Worm (Caenorhabditis elegans): ENCODE results near the gene srh-7.

Gene srh-7

ce11 chrV:4010170-4010569, 2.1 kb downstream of the srh-7 start, which contains the start of gene srh-4:
Gene srh-4, plus strand, starts transcription at chrV:4010470.
- TF ChIP-seq scrt-1 (GFP tag; IDR thresholded peaks at IDR 0.05) = no peak
- TF ChIP-seq hmbx-1 (tag; optimal IDR thresholded peaks at IDR 0.05) = no peak

DNA sequence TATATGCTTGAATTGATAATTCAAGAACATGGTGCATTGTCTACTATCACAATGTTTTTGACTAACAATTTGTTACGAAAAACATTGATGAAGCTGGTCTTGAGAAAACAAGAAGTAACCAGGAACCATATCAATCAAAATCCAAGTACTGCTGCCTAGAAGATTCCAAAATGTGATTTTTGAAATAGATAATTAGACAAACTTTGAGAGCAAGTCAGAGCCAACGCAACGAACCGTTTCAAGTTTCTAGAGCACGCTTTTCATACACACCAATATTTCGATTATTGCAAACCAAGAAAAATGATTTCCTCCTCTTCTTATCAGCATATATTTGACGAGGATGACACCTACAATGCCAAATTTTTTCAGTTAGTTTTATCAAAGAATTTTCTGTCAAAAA, 8.8 kb downstream of the srh-7 start, which contains the start of gene srw-89:
Gene srw-89 (plus strand): TSS at position 301 of the 400 bp plus-strand sequence.
- TF ChIP-seq ets-7 (tag; optimal IDR thresholded peaks at IDR 0.05) (no peak), pes-1 (GFP tag; IDR thresholded peaks at IDR 0.05) (no peak), ama-1 (optimal IDR thresholded peaks at IDR 0.05) (no peak), hmbx-1 (tag; optimal IDR thresholded peaks at IDR 0.05) (no peak), aly-1 (tag; optimal IDR thresholded peaks at IDR 0.05) (no peak), scrt-1 (GFP tag; IDR thresholded peaks at IDR 0.05) (no peak), tra-4 (tag; optimal IDR thresholded peaks at IDR 0.05) (no peak), F13C5.2 (tag; optimal IDR thresholded peaks at IDR 0.05) (no peak), B0310.2 (tag; optimal IDR thresholded peaks at IDR 0.05) (no peak), flt-1 (GFP tag; IDR thresholded peaks at IDR 0.05) (no peak), ceh-36 (tag; optimal IDR thresholded peaks at IDR 0.05) (no peak), tbx-37 (GFP tag; conservative IDR thresholded peaks at IDR 0.05) (no peak), ceh-13 (GFP tag; optimal IDR thresholded peaks at IDR 0.05) (no peak), hnd-1 (tag; optimal IDR thresholded peaks at IDR 0.05) (no peak), hmg-4 (GFP tag; optimal IDR thresholded peaks at IDR 0.05) (no peak)

ce11 chrV:4018591-4018990, 10.6 kb downstream of the srh-7 start:
- no peak for TF ChIP-seq sea-1 (GFP tag; conservative IDR thresholded peaks at IDR 0.05)
- TF ChIP-seq ceh-13 (GFP tag; optimal IDR thresholded peaks at IDR 0.05) = no peak
- no peak for TF ChIP-seq hmbx-1 (tag; optimal IDR thresholded peaks at IDR 0.05)
- TF ChIP-seq ceh-36 (tag; optimal IDR thresholded peaks at IDR 0.05) = no peak
- no peak for TF ChIP-seq pes-1 (GFP tag; IDR thresholded peaks at IDR 0.05)
- no peak for TF ChIP-seq F13C5.2 (tag; optimal IDR thresholded peaks at IDR 0.05)
- TF ChIP-seq tbx-37 (GFP tag; conservative IDR thresholded peaks at IDR 0.05) = no peak
- no peak for TF ChIP-seq tra-4 (tag; optimal IDR thresholded peaks at IDR 0.05)
- TF ChIP-seq ama-1 (optimal IDR thresholded peaks at IDR 0.05) = no peak
- no peak for TF ChIP-seq scrt-1 (GFP tag; IDR thresholded peaks at IDR 0.05)
- no peak for TF ChIP-seq tbx-11 (GFP tag; IDR thresholded peaks at IDR 0.05)
- no peak for TF ChIP-seq flt-1 (GFP tag; IDR thresholded peaks at IDR 0.05)

DNA sequence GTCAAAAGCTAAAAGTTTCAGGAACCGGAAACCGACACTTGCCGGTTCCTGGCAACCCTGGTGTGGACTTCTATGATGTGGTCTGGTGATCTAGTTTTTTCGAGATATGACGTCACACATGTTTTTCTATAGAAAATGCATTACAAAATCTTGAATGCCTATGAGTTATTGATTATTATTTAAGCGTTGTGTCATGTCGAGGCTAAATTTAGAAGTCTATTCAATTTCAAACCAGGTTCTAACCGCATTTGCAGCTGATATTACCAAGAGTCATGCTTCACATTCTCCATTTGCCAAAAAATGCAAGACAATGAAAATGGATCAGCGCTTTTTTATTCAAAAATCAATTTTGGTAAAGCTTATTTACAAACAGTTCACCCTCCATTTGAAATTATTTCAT, 11.2 kb downstream of the srh-7 start, which contains the start of gene K09D9.3:
Gene K09D9.3 (plus strand): TSS at position 301 of the 400 bp plus-strand sequence.
- TF ChIP-seq B0310.2 (tag; optimal IDR thresholded peaks at IDR 0.05) (no peak), F13C5.2 (tag; optimal IDR thresholded peaks at IDR 0.05) (no peak), tbx-11 (GFP tag; IDR thresholded peaks at IDR 0.05) (no peak), aly-1 (tag; optimal IDR thresholded peaks at IDR 0.05) (no peak), hmbx-1 (tag; optimal IDR thresholded peaks at IDR 0.05) (no peak), ceh-13 (GFP tag; optimal IDR thresholded peaks at IDR 0.05) (no peak), hnd-1 (tag; optimal IDR thresholded peaks at IDR 0.05) (no peak), tra-4 (tag; optimal IDR thresholded peaks at IDR 0.05) (no peak), hmg-4 (GFP tag; optimal IDR thresholded peaks at IDR 0.05) (no peak), ama-1 (optimal IDR thresholded peaks at IDR 0.05) (no peak), ets-7 (tag; optimal IDR thresholded peaks at IDR 0.05) (no peak), ceh-36 (tag; optimal IDR thresholded peaks at IDR 0.05) (no peak), sea-1 (GFP tag; conservative IDR thresholded peaks at IDR 0.05) (no peak), pes-1 (GFP tag; IDR thresholded peaks at IDR 0.05) (no peak)

ce11 chrV:4021776-4022175, 13.7 kb downstream of the srh-7 start, which contains the start of gene K09D9.14:
Gene K09D9.14, minus strand, starts transcription at chrV:4021876.
- TF ChIP-seq tbx-11 (GFP tag; IDR thresholded peaks at IDR 0.05) (no peak), aly-1 (tag; optimal IDR thresholded peaks at IDR 0.05) (no peak), ceh-36 (tag; optimal IDR thresholded peaks at IDR 0.05) (no peak), F13C5.2 (tag; optimal IDR thresholded peaks at IDR 0.05) (no peak), hnd-1 (tag; optimal IDR thresholded peaks at IDR 0.05) (no peak), sea-1 (GFP tag; conservative IDR thresholded peaks at IDR 0.05) (no peak), ets-7 (tag; optimal IDR thresholded peaks at IDR 0.05) (no peak), hmbx-1 (tag; optimal IDR thresholded peaks at IDR 0.05) (no peak), hmg-4 (GFP tag; optimal IDR thresholded peaks at IDR 0.05) (no peak), flt-1 (GFP tag; IDR thresholded peaks at IDR 0.05) (no peak)

DNA sequence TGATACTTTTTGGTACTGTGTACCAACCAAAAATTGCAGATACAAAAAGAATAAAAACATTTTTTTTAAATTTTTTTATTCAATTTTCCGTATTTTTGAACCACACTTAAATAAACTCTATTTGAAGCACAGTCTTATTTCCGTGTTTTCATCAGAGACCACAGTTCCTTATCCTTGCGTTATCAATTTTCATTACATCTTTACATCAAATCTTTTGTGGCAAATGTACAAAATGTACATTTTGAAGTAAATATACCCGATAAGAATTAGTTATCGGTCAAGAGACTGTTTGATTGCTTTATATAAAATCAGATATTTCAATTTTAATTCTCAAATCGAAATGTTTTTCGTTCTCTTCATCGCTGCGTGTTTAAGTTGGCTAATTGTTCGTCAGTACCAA, 14.3 kb downstream of the srh-7 start, which contains the start of gene cyp-35A3:
Gene cyp-35A3 (plus strand): TSS at position 301 of the 400 bp plus-strand sequence.
- no peak for TF ChIP-seq ets-7 (tag; optimal IDR thresholded peaks at IDR 0.05)
- no peak for TF ChIP-seq hmbx-1 (tag; optimal IDR thresholded peaks at IDR 0.05)
- no peak for TF ChIP-seq flt-1 (GFP tag; IDR thresholded peaks at IDR 0.05)
- no peak for TF ChIP-seq B0310.2 (tag; optimal IDR thresholded peaks at IDR 0.05)
- TF ChIP-seq ceh-13 (GFP tag; optimal IDR thresholded peaks at IDR 0.05) = no peak
- TF ChIP-seq ceh-36 (tag; optimal IDR thresholded peaks at IDR 0.05) = no peak
- TF ChIP-seq hmg-4 (GFP tag; optimal IDR thresholded peaks at IDR 0.05) = no peak
- TF ChIP-seq ama-1 (optimal IDR thresholded peaks at IDR 0.05) = no peak
- TF ChIP-seq F13C5.2 (tag; optimal IDR thresholded peaks at IDR 0.05) = no peak
- no peak for TF ChIP-seq sea-1 (GFP tag; conservative IDR thresholded peaks at IDR 0.05)

ce11 chrV:4024777-4025176, 16.8 kb downstream of the srh-7 start, which contains the start of gene K09D9.1:
Gene K09D9.1, plus strand, starts transcription at chrV:4025047.
- TF ChIP-seq sea-1 (GFP tag; conservative IDR thresholded peaks at IDR 0.05) (no peak), ceh-13 (GFP tag; optimal IDR thresholded peaks at IDR 0.05) (no peak), pes-1 (GFP tag; IDR thresholded peaks at IDR 0.05) (no peak), aly-1 (tag; optimal IDR thresholded peaks at IDR 0.05) (no peak), tbx-37 (GFP tag; conservative IDR thresholded peaks at IDR 0.05) (no peak), ets-7 (tag; optimal IDR thresholded peaks at IDR 0.05) (no peak), ama-1 (optimal IDR thresholded peaks at IDR 0.05) (no peak), hmbx-1 (tag; optimal IDR thresholded peaks at IDR 0.05) (no peak), tbx-11 (GFP tag; IDR thresholded peaks at IDR 0.05) (no peak), ceh-36 (tag; optimal IDR thresholded peaks at IDR 0.05) (no peak), flt-1 (GFP tag; IDR thresholded peaks at IDR 0.05) (no peak), scrt-1 (GFP tag; IDR thresholded peaks at IDR 0.05) (no peak), hmg-4 (GFP tag; optimal IDR thresholded peaks at IDR 0.05) (no peak), tra-4 (tag; optimal IDR thresholded peaks at IDR 0.05) (no peak), B0310.2 (tag; optimal IDR thresholded peaks at IDR 0.05) (no peak)

All from whole organism, early embryonic.